Worm (Caenorhabditis elegans): ENCODE measurements around the gene M01B2.10.

ce11 chrV:15265814-15266213 lies 3.6 kb upstream of the M01B2.10 start, which contains the start of gene M01B2.13:
- no peak for TF ChIP-seq nhr-25 (tag; optimal IDR thresholded peaks at IDR 0.05)
- TF ChIP-seq lin-15B (tag; optimal IDR thresholded peaks at IDR 0.05) = no peak
- no peak for TF ChIP-seq unc-39 (tag; optimal IDR thresholded peaks at IDR 0.05)
- no peak for TF ChIP-seq ceh-82 (tag; optimal IDR thresholded peaks at IDR 0.05)
- TF ChIP-seq nhr-28 (tag; optimal IDR thresholded peaks at IDR 0.05) = no peak
- TF ChIP-seq mdl-1 (tag; optimal IDR thresholded peaks at IDR 0.05) = no peak
- no peak for TF ChIP-seq elt-1 (tag; optimal IDR thresholded peaks at IDR 0.05)
- TF ChIP-seq nhr-11 (tag; optimal IDR thresholded peaks at IDR 0.05) = no peak
- TF ChIP-seq R02D3.7 (tag; optimal IDR thresholded peaks at IDR 0.05) = no peak

Measured in whole organism, L3 larva.